Fruit fly (Drosophila melanogaster): ENCODE data around the gene Dhfr.

The Dhfr gene

DNA sequence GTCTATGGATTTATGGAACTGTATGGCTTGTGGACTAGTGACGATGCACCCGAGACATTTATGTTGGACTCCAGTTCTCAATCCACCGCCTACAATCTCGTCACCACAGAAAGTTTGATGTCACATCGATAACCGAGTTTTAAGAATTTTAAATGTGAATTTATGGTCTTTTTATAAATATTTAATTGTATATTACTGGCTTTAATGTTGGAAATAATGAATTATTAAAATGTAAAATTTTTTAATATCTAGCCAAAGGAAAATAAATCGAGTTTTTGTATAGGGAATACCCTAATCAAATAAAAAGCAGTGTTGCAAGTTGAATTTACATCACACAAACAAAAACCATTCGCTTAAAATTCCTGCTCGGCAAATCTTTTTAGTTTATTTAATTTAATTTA, 48.3 kb upstream of the Dhfr start, which contains the start of gene Fntb (continued):
- TF ChIP-seq chif (GFP tag; optimal IDR thresholded peaks at IDR 0.05) (peak in 1 of 2 experiments; percentile 36), BEAF-32 (GFP tag; optimal IDR thresholded peaks at IDR 0.05) (peak; percentile 31), CG12391 (tag; optimal IDR thresholded peaks at IDR 0.05) (peak; percentile 88), CG13424 (tag; optimal IDR thresholded peaks at IDR 0.05) (peak; percentile 83), CG3281 (GFP tag; optimal IDR thresholded peaks at IDR 0.05) (peak; percentile 64), da (GFP tag; optimal IDR thresholded peaks at IDR 0.05) (no peak), CG2875 (GFP tag; optimal IDR thresholded peaks at IDR 0.05) (peak; percentile 44), Fer1 (GFP tag; optimal IDR thresholded peaks at IDR 0.05) (peak; percentile 73), trem (tag; optimal IDR thresholded peaks at IDR 0.05) (peak; percentile 74), CG10462 (GFP tag; optimal IDR thresholded peaks at IDR 0.05) (no peak), CG3407 (GFP tag; optimal IDR thresholded peaks at IDR 0.05) (peak; percentile 28), Fer2 (tag; optimal IDR thresholded peaks at IDR 0.05) (peak; percentile 55), CG10543 (GFP tag; optimal IDR thresholded peaks at IDR 0.05) (peak; percentile 63), chm (GFP tag; IDR thresholded peaks at IDR 0.05) (no peak), pita (GFP tag; optimal IDR thresholded peaks at IDR 0.05) (no peak), jigr1 (GFP tag; IDR thresholded peaks at IDR 0.05) (no peak), her (GFP tag; optimal IDR thresholded peaks at IDR 0.05) (no peak), CG14710 (tag; optimal IDR thresholded peaks at IDR 0.05) (peak; percentile 66), CG13894 (tag; optimal IDR thresholded peaks at IDR 0.05) (no peak), CG14441 (GFP tag; IDR thresholded peaks at IDR 0.05) (peak; percentile 49; the same call in 1 of the 2 replicates), Ets97D (GFP tag; optimal IDR thresholded peaks at IDR 0.05) (peak; percentile 23), grn (GFP tag; optimal IDR thresholded peaks at IDR 0.05) (no peak), maf-S (GFP tag; optimal IDR thresholded peaks at IDR 0.05) (peak; percentile 10), crp (GFP tag; optimal IDR thresholded peaks at IDR 0.05) (peak in 1 of 2 experiments; percentile 8), hth (optimal IDR thresholded peaks at IDR 0.05) (no peak), gcm (GFP tag; optimal IDR thresholded peaks at IDR 0.05) (peak; percentile 56), CG9727 (GFP tag; optimal IDR thresholded peaks at IDR 0.05) (peak; percentile 65), dmrt11E (tag; optimal IDR thresholded peaks at IDR 0.05) (peak; percentile 61), cato (GFP tag; optimal IDR thresholded peaks at IDR 0.05; ENCODE audit: borderline replicate concordance) (peak; percentile 30), CG8944 (GFP tag; optimal IDR thresholded peaks at IDR 0.05) (no peak), Drgx (GFP tag; IDR thresholded peaks at IDR 0.05) (no peak; the same call in 1 of the 2 replicates), HmgZ (tag; optimal IDR thresholded peaks at IDR 0.05) (peak; percentile 72), corto (GFP tag; optimal IDR thresholded peaks at IDR 0.05) (no peak), CG2202 (tag; optimal IDR thresholded peaks at IDR 0.05) (peak; percentile 26), CG17829 (tag; optimal IDR thresholded peaks at IDR 0.05) (peak; percentile 75), CG4328 (GFP tag; optimal IDR thresholded peaks at IDR 0.05) (peak; percentile 53), Adf1 (GFP tag; IDR thresholded peaks at IDR 0.05) (no peak), CG32772 (GFP tag; IDR thresholded peaks at IDR 0.05) (peak; percentile 52; the same call in 1 of the 2 replicates), vvl (GFP tag; IDR thresholded peaks at IDR 0.05) (peak; percentile 68), CG10366 (GFP tag; IDR thresholded peaks at IDR 0.05) (peak; percentile 53), sc (optimal IDR thresholded peaks at IDR 0.05) (no peak), sc (GFP tag; optimal IDR thresholded peaks at IDR 0.05) (peak; percentile 39), Hr39 (optimal IDR thresholded peaks at IDR 0.05) (no peak), NC2α (GFP tag; optimal IDR thresholded peaks at IDR 0.05) (peak; percentile 12), CG11560 (tag; IDR thresholded peaks at IDR 0.05) (no peak), D (optimal IDR thresholded peaks at IDR 0.05) (no peak), D (GFP tag; optimal IDR thresholded peaks at IDR 0.05) (peak; percentile 57), CG42726 (GFP tag; IDR thresholded peaks at IDR 0.05; ENCODE audit: partially characterized antibody) (no peak), Dip3 (GFP tag; optimal IDR thresholded peaks at IDR 0.05) (no peak), ftz-f1 (GFP tag; optimal IDR thresholded peaks at IDR 0.05) (no peak), HLH54F (GFP tag; optimal IDR thresholded peaks at IDR 0.05) (peak; percentile 51), twi (tag; optimal IDR thresholded peaks at IDR 0.05) (peak; percentile 46)
